Fruit fly (Drosophila melanogaster) S2 (cell line): Measurements from ENCODE around the gene CG18063.

Experiments
- CG8478 ChIP-seq: fragments of >200 bp; optimal IDR thresholded peaks from 2 replicates; lab custom pipeline; 2018
- CTCF ChIP-seq, 2 experiments: fragments of >200 bp; optimal IDR thresholded peaks; 2 replicates each; lab custom pipeline; 2018

Gene CG18063

DNA sequence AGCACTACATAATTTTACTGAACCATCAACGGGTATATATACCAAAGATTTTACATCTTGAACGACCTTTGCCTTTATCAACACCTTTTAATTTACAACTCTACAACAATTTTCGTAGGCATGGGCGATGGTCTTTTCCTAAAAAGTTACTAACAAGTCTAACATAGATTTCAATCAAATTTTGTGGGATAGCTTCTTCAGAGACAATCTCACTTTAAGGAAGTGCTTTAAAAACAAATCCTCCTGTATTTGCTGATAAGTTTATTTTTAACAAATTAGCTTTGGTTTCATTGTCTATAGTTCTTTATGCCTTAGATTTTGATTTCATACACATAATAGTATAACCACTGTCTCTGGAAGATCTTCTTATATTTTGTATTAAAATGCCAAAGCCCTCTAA is at the start of gene CG18063:
Gene CG18063, plus strand, starts transcription at position 301 of the 400 bp plus-strand sequence.
- TF ChIP-seq CG8478 (lab: Kevin White, UChicago), result no peak
- TF ChIP-seq CTCF (optimal IDR thresholded peaks at IDR 0.05; lab: Kevin White, UChicago), result no peak

DNA sequence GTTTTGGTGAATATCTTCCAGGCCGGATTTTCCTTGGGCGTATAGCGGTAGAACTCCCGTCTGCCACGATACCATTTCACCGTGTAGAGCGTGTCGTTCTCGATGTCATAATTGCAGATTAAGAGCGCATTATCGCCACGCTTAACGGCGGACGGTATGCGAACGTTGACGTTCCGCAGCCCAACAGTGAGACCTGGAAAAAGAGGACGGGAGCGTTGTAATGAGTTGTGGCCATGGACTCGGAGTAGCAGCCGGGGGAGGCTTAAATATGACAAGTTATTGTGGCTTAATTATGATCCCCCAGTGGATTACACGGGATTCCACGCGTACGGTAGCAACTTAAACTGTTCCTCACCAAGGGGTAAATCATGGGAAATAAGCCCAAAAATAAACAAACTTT is 49.6 kb upstream of the CG18063 start:
- TF ChIP-seq CG8478 (lab: Kevin White, UChicago) (no peak), CTCF (optimal IDR thresholded peaks at IDR 0.05; lab: Kevin White, UChicago) (no peak)

DNA sequence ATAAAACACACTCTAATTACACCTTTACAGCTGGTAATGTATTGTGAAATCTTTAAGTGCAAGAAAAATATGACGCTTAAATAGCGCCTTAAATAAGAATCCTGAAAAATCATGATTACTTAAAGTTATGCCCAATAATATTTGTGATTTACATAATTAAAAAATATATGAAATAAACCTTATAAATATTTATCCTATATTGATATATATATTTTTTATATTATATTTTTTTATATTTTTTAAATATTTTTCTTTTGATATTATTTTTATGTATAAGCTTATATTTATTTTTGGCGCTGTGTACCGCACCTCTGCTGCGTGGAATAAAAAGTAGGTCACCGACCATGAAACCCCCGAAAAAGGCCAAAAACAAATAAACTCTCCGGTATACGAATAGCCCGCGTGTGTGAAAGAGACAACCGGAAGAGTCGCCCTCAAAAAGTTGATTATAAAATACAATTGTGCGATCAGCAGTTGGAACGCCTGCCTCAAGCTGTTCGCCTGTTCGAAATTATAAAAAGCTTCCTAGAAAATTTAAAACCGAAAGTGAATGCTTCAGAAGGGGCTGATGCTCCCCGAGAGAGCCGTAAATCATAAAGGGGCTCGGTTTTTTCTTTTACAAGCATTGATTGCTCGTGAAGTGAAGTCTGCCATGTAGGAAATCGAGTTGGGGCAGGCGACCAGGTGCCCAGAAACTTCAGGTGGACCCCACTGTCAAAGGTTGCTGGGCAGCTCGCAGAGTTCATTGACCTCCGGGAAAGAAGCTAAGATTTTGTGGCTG is 49.0 kb upstream of the CG18063 start:
- TF ChIP-seq CTCF (optimal IDR thresholded peaks at IDR 0.05; lab: Kevin White, UChicago) (no peak), CG8478 (lab: Kevin White, UChicago) (no peak)

DNA sequence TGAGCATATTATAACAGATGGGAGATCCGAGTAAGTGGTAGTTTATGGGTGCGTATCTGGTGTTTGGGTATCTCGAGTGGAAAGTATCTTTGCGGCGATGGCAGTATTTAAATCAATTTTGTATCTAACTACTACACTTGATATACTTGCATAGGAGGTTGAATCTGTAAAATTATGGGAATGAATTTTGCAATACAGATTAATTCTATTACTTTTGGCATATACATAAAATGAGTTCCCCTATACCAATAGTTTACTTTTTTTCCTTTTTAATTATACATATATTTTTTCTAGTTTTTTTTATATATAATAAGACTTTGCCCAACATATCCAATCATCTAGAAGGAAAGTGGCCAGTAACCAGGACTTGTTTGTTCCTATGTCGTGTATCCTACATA is 48.4 kb upstream of the CG18063 start:
- TF ChIP-seq CTCF (optimal IDR thresholded peaks at IDR 0.05; lab: Kevin White, UChicago) (no peak), CG8478 (lab: Kevin White, UChicago) (no peak)

DNA sequence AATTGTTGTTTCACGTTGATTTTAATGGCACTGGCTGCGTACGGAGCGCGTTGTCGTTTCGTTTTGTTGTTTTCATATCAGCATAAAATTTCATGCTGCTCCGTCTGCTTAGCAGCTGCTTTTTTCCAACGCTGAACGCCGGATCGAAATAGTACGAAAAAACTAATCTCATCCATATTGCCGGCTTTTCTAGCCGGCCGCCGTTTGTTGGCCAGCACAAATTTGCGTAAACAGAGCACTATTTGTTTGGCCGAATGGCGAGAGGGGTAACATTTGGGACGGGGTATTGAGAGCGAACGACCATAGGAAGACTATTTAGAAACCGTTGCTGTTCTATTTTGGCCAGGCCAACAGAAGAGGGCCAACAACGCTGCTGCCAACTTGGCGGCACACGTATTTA is 47.8 kb upstream of the CG18063 start:
- TF ChIP-seq CTCF (optimal IDR thresholded peaks at IDR 0.05; lab: Kevin White, UChicago) (no peak), CG8478 (lab: Kevin White, UChicago) (no peak)

DNA sequence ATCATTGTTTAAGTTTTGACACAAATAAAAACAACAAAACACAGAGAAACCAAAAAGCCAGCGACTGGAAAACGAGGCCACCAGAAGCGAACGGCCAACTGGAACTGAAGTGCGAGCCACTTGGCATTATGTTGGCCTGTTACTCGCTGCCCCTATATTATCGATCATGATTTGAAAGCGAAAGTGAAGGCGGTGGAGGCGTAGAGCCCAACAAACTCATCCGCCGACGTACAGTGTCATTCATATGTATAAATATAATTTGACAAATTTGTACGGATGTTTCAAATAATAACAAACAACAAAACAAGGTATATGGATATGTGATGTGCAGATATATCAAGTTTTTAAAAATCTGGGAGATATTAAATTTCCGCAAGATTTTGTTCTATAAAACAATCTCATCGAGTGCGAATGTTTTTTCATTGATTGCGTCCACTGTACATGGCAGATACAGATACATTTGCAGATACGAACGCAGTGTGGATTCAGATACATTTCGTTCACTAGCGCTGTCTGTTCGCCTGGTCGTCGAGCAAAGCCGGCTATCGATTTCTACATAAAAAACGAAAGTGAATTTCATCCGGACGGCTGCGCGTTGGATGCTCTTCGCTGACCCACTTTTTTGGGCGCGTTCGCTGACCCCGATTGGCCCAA is 46.6 kb upstream of the CG18063 start:
- TF ChIP-seq CTCF (optimal IDR thresholded peaks at IDR 0.05; lab: Kevin White, UChicago), result no peak
- TF ChIP-seq CG8478 (lab: Kevin White, UChicago), result no peak

DNA sequence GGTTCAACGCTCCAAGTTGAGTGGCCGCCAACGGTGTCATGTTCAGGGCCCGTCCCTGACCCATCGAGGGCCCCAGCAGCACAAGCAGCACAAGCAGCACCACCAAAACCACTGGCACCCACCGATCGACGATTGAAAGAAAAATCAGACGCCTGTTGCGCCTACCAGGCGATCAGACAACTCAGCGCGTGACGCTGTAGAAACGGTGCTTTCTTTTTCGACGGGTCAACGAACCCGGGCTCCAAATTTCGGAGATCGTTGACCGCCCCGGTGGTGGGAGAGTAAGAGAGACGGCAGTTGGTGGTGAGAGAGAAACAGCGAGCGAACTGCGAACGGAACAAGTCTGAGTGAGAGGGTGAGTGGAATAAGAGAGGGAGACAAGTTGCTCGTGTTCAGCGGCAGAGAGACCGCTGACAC is 46.1 kb upstream of the CG18063 start:
- no peak for TF ChIP-seq CTCF (optimal IDR thresholded peaks at IDR 0.05; lab: Kevin White, UChicago)
- no peak for TF ChIP-seq CG8478 (lab: Kevin White, UChicago)

DNA sequence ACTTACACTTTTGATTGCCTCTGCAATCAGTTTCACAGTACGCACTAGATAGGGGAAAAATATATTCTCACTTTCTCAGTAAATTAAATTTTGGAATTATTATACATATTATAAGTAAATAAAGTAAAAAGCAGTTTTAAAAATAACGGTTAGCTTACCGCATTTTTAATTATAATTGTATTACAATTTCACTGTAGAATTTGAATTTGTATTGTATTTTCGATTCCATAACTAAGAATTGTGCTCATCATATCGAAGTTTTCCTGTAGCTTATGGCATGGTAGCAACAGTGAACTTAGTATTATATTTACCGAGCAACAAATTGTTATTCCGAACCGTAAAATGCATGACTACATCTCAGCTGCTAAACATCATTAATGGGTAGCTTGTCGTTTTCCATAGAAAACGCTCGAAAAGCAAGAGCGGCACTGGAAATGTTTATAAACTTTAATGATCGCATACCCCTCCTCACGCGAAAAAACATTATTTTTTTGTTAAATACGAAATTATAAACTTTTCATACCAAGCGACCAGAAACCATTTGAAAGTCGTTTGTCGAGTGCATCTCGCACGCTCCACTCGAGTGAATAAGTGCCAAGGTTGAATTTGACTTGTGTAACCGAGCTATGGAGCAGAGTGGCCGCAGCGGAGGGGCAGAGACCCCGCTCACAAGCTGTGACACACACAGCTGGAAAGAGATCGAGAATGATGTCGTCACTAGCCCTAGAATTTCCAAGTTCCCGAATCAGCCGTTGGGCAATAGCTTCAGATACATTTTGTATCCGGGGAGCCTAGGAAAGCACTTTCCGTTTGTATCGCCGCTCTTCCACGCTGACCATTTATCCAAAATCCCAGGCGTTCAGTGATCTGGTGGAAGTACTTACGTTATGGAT is 45.4 kb upstream of the CG18063 start:
- TF ChIP-seq CG8478 (lab: Kevin White, UChicago) (no peak), CTCF (optimal IDR thresholded peaks at IDR 0.05; lab: Kevin White, UChicago) (no peak)

DNA sequence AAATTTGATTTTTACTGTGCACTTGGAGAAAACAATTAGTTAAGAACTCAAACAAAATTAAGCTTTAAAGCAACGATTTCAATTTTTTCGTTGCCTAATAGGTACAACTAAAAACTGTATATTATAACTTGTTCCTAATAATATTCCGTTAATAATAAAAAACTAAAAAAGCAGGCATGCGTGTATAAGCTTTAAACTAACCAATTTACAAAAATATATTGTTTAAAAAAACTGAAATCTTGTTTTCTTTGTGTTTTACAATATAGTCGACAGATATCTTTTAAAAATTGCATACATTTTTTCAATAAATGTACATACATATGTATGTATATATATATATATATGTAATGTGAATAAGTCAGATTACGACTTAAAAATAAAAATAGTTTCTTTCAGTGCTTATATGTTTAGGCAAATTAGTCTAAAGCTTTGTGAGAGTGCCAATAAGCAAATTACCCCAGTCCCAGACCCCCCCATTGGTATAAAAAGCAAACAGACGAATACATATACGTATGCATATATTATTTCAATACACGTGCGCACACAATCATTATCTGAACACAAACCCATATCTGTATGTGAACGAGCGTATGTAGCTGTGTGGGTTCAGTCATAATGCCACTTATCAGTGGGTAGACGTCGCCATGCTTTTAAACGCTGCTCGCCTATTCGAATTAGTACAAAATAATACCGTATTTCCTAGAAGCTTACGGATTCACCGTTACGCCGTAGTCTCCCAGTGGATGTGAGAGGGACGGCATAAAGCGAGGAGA is 44.6 kb upstream of the CG18063 start:
- TF ChIP-seq CTCF (optimal IDR thresholded peaks at IDR 0.05; lab: Kevin White, UChicago) (no peak), CG8478 (lab: Kevin White, UChicago) (no peak)

DNA sequence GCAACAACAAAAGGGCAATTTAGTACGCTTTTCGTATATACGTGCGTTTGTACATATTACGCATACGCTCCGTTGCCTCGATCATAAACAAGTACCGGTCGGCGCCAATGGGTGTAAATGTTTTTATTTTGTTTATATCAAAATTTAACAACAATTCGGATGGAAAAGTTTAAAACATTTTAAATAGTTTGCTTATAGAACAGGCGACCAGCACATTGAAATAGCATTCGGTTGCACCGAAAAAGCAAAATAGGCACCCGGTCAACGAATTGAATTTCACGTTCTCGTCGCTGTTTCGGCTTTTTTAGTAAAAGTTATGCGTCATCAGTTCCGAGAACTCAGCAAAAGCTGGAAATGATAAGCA is 44.0 kb upstream of the CG18063 start:
- no peak for TF ChIP-seq CTCF (optimal IDR thresholded peaks at IDR 0.05; lab: Kevin White, UChicago)
- TF ChIP-seq CG8478 (lab: Kevin White, UChicago), result no peak

DNA sequence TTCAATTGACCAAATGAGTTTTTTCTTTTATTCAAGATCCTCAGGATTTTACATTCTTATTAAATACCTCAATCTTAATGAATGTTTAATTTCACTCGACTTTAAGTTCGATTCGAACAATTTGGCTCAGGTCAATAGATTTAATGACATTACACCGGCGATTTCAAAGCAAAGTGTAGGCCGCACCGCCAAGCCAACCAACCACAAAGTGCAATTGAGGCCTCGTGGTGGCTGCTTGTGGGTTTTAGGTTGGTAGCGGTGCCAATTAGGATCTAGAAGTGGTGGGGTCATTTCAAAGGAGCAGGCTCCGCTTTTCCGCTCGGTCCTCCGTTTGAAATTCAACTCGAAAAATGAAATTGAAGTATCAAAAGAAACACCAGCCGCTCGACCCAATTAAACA is 41.1 kb upstream of the CG18063 start, which contains the start of gene CG13244:
Gene CG13244, plus strand, starts transcription at position 301 of the 400 bp plus-strand sequence.
- TF ChIP-seq CTCF (optimal IDR thresholded peaks at IDR 0.05; lab: Kevin White, UChicago) (no peak), CG8478 (lab: Kevin White, UChicago) (no peak)

DNA sequence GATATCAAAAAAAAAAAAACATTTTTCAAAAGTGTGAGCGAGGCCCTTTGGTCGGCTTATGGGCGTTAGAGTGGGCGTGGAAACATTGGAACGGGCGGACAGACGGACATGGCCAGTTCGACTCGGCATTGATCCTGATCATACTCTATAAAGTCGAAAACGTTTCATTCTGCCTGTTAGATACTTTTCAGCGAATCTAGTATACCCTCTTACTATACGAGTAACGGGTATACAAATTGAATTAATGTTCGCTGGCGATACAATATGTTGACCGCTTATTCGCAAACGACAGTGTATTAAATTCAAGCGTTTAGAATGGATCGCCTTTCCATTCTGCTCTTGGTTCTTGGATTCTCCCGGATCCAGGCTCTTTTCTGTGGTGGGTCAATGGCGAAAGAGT is 34.6 kb upstream of the CG18063 start, which contains the start of gene CG4793:
Gene CG4793, plus strand, starts transcription at position 301 of the 400 bp plus-strand sequence.
- no peak for TF ChIP-seq CG8478 (lab: Kevin White, UChicago)
- TF ChIP-seq CTCF (optimal IDR thresholded peaks at IDR 0.05; lab: Kevin White, UChicago), result no peak

DNA sequence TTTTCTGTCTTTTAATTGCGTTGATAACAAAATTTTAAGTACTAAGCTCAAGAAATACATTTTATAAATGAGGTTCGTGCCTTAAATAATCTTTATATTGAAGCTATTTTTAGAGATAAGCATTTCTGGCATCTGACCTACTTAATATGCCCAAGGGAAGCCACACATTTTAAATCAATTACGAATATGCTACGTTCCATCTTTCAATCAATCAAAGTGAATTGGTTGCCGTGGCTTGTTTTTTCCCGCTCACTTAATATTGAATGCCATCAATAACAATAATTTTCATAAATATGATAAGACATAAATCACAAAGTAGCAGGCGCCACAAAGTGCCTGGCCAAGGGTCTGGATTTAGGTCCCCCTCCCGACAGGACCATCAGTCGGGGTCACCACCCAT is 21.5 kb upstream of the CG18063 start:
- no peak for TF ChIP-seq CG8478 (lab: Kevin White, UChicago)
- no peak for TF ChIP-seq CTCF (optimal IDR thresholded peaks at IDR 0.05; lab: Kevin White, UChicago)

DNA sequence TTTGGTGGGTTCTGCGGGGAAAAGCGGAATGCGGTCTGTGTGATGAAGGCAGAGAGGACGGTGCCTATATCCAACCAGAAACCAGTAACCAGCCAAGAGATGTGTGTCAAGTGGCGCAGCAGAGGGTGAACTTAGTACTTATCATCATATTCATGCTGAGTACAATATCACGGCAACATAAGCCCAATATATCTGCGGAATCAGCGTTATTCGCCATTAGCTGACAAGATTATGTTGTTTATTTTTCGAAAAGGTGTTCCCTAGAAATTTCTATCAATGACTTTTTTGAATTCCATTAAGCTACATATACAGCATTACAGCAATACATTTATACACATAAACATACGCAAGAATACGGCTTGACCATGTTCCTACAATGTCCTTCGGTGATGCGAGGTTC is 16.5 kb upstream of the CG18063 start, which contains the start of gene CG12448:
Gene CG12448, plus strand, starts transcription at position 301 of the 400 bp plus-strand sequence.
- TF ChIP-seq CTCF (optimal IDR thresholded peaks at IDR 0.05; lab: Kevin White, UChicago), result no peak
- no peak for TF ChIP-seq CG8478 (lab: Kevin White, UChicago)
